Worm (Caenorhabditis elegans) whole organism, L3 larva: Measurements from ENCODE around the gene F28B1.9.

ENCODE experiments used
- R02D3.7 ChIP-seq: fragments of 150-350 bp; optimal IDR thresholded peaks from 2 replicates; lab custom pipeline; 2014; ENCODE audit warnings: missing biosample characterization, missing genetic modification characterization
- ZK546.5 ChIP-seq: sonication (generic microtip); optimal IDR thresholded peaks from 2 replicates; lab custom pipeline; 2017; ENCODE audit warnings: missing biosample characterization, missing genetic modification characterization
- aly-2 ChIP-seq: fragments of 150-350 bp; optimal IDR thresholded peaks from 2 replicates; lab custom pipeline; 2014; ENCODE audit warnings: missing biosample characterization, missing genetic modification characterization
- ceh-82 ChIP-seq: fragments of 150-350 bp; optimal IDR thresholded peaks from 2 replicates; lab custom pipeline; 2014; ENCODE audit warnings: missing biosample characterization, missing genetic modification characterization
- egl-5 ChIP-seq: fragments of 150-350 bp; optimal IDR thresholded peaks from 2 replicates; lab custom pipeline; 2017; ENCODE audit warnings: missing biosample characterization, missing genetic modification reagents, missing genetic modification characterization, inconsistent platforms
- elt-1 ChIP-seq: fragments of 150-350 bp; optimal IDR thresholded peaks from 2 replicates; lab custom pipeline; 2014; ENCODE audit warnings: missing biosample characterization, missing genetic modification characterization
- elt-2 ChIP-seq: sonication (generic microtip); optimal IDR thresholded peaks from 2 replicates; lab custom pipeline; 2016; ENCODE audit warnings: missing genetic modification reagents, mild to moderate bottlenecking, missing genetic modification characterization, missing compliant biosample characterization
- eor-1 ChIP-seq, 2 experiments: fragments of 150-350 bp; optimal IDR thresholded peaks; 2 replicates each; lab custom pipeline; 2014 to 2018; ENCODE audit warnings: missing biosample characterization in 2 of 2, missing genetic modification characterization in 2 of 2
- fkh-10 ChIP-seq: sonication (generic microtip); optimal IDR thresholded peaks from 2 replicates; lab custom pipeline; 2017; ENCODE audit warnings: missing biosample characterization, missing genetic modification reagents, missing genetic modification characterization
- lin-15B ChIP-seq: fragments of 150-350 bp; optimal IDR thresholded peaks from 2 replicates; lab custom pipeline; 2014; ENCODE audit warnings: missing biosample characterization, missing genetic modification characterization
- mdl-1 ChIP-seq: fragments of 150-350 bp; optimal IDR thresholded peaks from 2 replicates; lab custom pipeline; 2014; ENCODE audit warnings: missing biosample characterization, missing genetic modification characterization
- mml-1 ChIP-seq: fragments of 150-350 bp; sonication (generic microtip); optimal IDR thresholded peaks from 3 replicates; lab custom pipeline; 2014; ENCODE audit warnings: missing biosample characterization, missing genetic modification characterization
- nhr-12 ChIP-seq: fragments of 150-350 bp; optimal IDR thresholded peaks from 2 replicates; lab custom pipeline; 2014; ENCODE audit warnings: missing biosample characterization, missing genetic modification characterization
- nhr-23 ChIP-seq: fragments of 150-350 bp; optimal IDR thresholded peaks from 2 replicates; lab custom pipeline; 2014; ENCODE audit warnings: missing biosample characterization, missing genetic modification reagents, missing genetic modification characterization
- nhr-237 ChIP-seq: fragments of 150-350 bp; optimal IDR thresholded peaks from 2 replicates; lab custom pipeline; 2014; ENCODE audit warnings: missing biosample characterization, missing genetic modification characterization
- nhr-25 ChIP-seq: sonication (generic microtip); optimal IDR thresholded peaks from 2 replicates; lab custom pipeline; 2017; ENCODE audit warnings: missing biosample characterization, missing genetic modification characterization
- nhr-28 ChIP-seq: fragments of 150-350 bp; optimal IDR thresholded peaks from 2 replicates; lab custom pipeline; 2014; ENCODE audit warnings: missing biosample characterization, missing genetic modification characterization
- nhr-67 ChIP-seq: fragments of 150-350 bp; optimal IDR thresholded peaks from 2 replicates; lab custom pipeline; 2014; ENCODE audit warnings: missing biosample characterization, missing genetic modification characterization
- skn-1 ChIP-seq: fragments of 150-350 bp; optimal IDR thresholded peaks from 2 replicates; lab custom pipeline; 2014; ENCODE audit warnings: missing biosample characterization, missing genetic modification characterization
- tbx-2 ChIP-seq: sonication (generic microtip); optimal IDR thresholded peaks from 2 replicates; lab custom pipeline; 2016; ENCODE audit warnings: mild to moderate bottlenecking, missing genetic modification characterization, missing compliant biosample characterization
- unc-39 ChIP-seq: sonication (generic microtip); optimal IDR thresholded peaks from 4 replicates; lab custom pipeline; 2017; ENCODE audit warnings: missing biosample characterization, missing genetic modification characterization
- unc-62 ChIP-seq: fragments of 150-350 bp; sonication (generic microtip); optimal IDR thresholded peaks from 4 replicates; lab custom pipeline; 2014; ENCODE audit warnings: missing biosample characterization, missing genetic modification reagents, missing genetic modification characterization
- zag-1 ChIP-seq: fragments of 150-350 bp; optimal IDR thresholded peaks from 2 replicates; lab custom pipeline; 2014; ENCODE audit warnings: missing biosample characterization, missing genetic modification characterization
- ztf-11 ChIP-seq: fragments of 150-350 bp; optimal IDR thresholded peaks from 2 replicates; lab custom pipeline; 2014; ENCODE audit warnings: missing biosample characterization, missing genetic modification characterization

F28B1.9 gene

DNA sequence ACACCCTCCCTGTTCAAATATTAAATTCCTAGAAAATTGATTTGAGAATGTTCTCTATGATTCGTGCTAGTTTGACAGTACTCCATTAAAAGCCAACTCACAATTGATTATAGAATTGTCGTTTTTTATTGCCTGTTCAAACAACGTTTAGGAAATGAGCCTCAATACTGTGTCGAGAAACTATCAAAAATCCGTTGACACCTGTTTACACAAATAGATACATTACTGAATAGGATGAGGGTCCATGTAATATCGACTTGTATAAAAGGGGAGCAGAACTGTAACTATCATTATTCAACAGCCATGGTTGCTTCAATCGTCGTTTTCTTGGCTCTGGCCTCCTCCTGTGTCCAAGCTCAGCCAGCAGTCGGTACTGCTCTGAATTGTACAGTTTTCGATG lies 39.1 kb downstream of the F28B1.9 start, which contains the start of gene ZK218.5:
Gene ZK218.5, plus strand, starts transcription at position 301 of the 400 bp plus-strand sequence.
- no peak for TF ChIP-seq nhr-237 (tag; lab: Kevin White, UChicago)
- no peak for TF ChIP-seq ztf-11 (tag; lab: Kevin White, UChicago)
- no peak for TF ChIP-seq nhr-67 (tag; lab: Kevin White, UChicago)
- TF ChIP-seq nhr-23, result no peak
- TF ChIP-seq R02D3.7 (tag; lab: Kevin White, UChicago), result no peak
- TF ChIP-seq elt-1 (tag; lab: Kevin White, UChicago), result no peak
- no peak for TF ChIP-seq eor-1 (tag; optimal IDR thresholded peaks at IDR 0.05; lab: Kevin White, UChicago)
- no peak for TF ChIP-seq unc-39 (tag; lab: Kevin White, UChicago)
- no peak for TF ChIP-seq egl-5 (tag; lab: Kevin White, UChicago)
- no peak for TF ChIP-seq nhr-28 (tag; lab: Kevin White, UChicago)
- TF ChIP-seq mml-1 (tag; lab: Kevin White, UChicago), result no peak

DNA sequence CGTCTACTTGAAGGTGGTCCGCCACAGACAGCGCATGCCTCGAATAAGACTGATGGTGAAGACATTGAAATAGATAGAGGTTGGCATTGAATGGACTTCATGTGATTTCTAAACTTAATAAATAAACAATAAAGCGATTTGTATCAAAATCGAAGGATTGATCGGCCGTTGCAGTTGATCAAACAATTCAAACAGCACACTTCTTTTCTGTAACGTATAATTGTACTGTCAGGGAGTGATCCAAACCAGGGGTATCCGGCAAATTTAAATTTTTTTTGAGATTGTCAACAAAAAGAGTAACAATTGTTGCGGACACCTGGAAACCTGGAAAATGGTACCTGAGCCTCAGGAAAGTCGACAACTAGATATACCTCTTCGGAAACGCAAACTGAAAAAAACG lies 42.8 kb downstream of the F28B1.9 start, which contains the start of gene nhr-248:
Gene nhr-248, minus strand, starts transcription at position 101 of the 400 bp plus-strand sequence.
- TF ChIP-seq ceh-82 (tag; lab: Kevin White, UChicago), result no peak

ce11 chrV:17105483-17105882 lies 43.8 kb downstream of the F28B1.9 start, which contains the start of gene ZK218.7:
Gene ZK218.7 (plus strand): TSS chrV:17105783.
- TF ChIP-seq lin-15B (tag; lab: Kevin White, UChicago), result no peak
- TF ChIP-seq tbx-2, result no peak
- TF ChIP-seq fkh-10 (GFP tag; lab: Kevin White, UChicago), result no peak
- TF ChIP-seq egl-5 (tag; lab: Kevin White, UChicago), result no peak
- TF ChIP-seq zag-1, result no peak
- no peak for TF ChIP-seq nhr-25
- no peak for TF ChIP-seq skn-1 (tag; lab: Kevin White, UChicago)
- TF ChIP-seq elt-2 (tag; lab: Kevin White, UChicago), result no peak
- TF ChIP-seq aly-2 (tag; lab: Kevin White, UChicago), result no peak
- no peak for TF ChIP-seq mdl-1 (tag; lab: Kevin White, UChicago)
- TF ChIP-seq ZK546.5 (tag; lab: Kevin White, UChicago), result no peak
- TF ChIP-seq eor-1 (tag; optimal IDR thresholded peaks at IDR 0.05; lab: Kevin White, UChicago), result no peak
- no peak for TF ChIP-seq nhr-237 (tag; lab: Kevin White, UChicago)
- no peak for TF ChIP-seq unc-62 (GFP tag; lab: Kevin White, UChicago)

- TF ChIP-seq nhr-12 (tag; lab: Kevin White, UChicago) (no peak), ztf-11 (tag; lab: Kevin White, UChicago) (no peak)
- TF ChIP-seq, all 47 proteins: peak for 0
These were observed 46.6 kb downstream of the F28B1.9 start, which contains the start of gene ZK218.11 for ce11 chrV:17108310-17108709. Gene ZK218.11 (minus strand): TSS chrV:17108410.
